Fruit fly (Drosophila melanogaster) whole organism, embryonic: Measurements from ENCODE around the gene CG17768.

ENCODE experiments used
- Abd-B ChIP-seq: fragments of 200-800 bp; sonication (Bioruptor generic); optimal IDR thresholded peaks from 2 replicates; lab custom pipeline; 2018; ENCODE audit warnings: missing biosample characterization, mild to moderate bottlenecking, missing genetic modification characterization, moderate library complexity
- CG10267 ChIP-seq: fragments of 200-800 bp; sonication (Bioruptor generic); optimal IDR thresholded peaks from 2 replicates; lab custom pipeline; 2018; ENCODE audit warnings: missing biosample characterization, mild to moderate bottlenecking, missing genetic modification characterization, moderate library complexity
- CG10274 ChIP-seq: fragments of 200-800 bp; sonication (Bioruptor generic); optimal IDR thresholded peaks from 3 replicates; lab custom pipeline; 2017; ENCODE audit warnings: missing biosample characterization, mild to moderate bottlenecking, missing genetic modification characterization
- CG10321 ChIP-seq: fragments of 200-800 bp; sonication (Bioruptor generic); IDR thresholded peaks from 2 replicates; pipeline ENCODE4 v1.3.6; 2022; ENCODE audit warnings: missing biosample characterization, missing genetic modification characterization
- CG10543 ChIP-seq: fragments of 200-800 bp; sonication (Bioruptor generic); optimal IDR thresholded peaks from 3 replicates; lab custom pipeline; 2017; ENCODE audit warnings: missing biosample characterization, mild to moderate bottlenecking, missing genetic modification characterization, moderate library complexity
- CG11085 ChIP-seq: fragments of 200-800 bp; sonication (Bioruptor generic); IDR thresholded peaks from 2 replicates; pipeline ENCODE4 v1.3.6; 2022; ENCODE audit warnings: missing biosample characterization, missing genetic modification characterization
- CG11093 ChIP-seq: fragments of 200-800 bp; sonication (Bioruptor generic); IDR thresholded peaks from 3 replicates; pipeline ENCODE4 v1.3.6; 2022; ENCODE audit warnings: missing biosample characterization, missing genetic modification characterization
- CG13894 ChIP-seq: fragments of 200-800 bp; sonication (Bioruptor generic); optimal IDR thresholded peaks from 3 replicates; lab custom pipeline; 2018; ENCODE audit warnings: missing biosample characterization, mild to moderate bottlenecking, missing genetic modification characterization, moderate library complexity
- CG14441 ChIP-seq: fragments of 200-800 bp; sonication (Bioruptor generic); IDR thresholded peaks from 2 replicates; pipeline ENCODE4 v1.3.6; 2022; ENCODE audit warnings: missing biosample characterization, missing genetic modification characterization
- CG1792 ChIP-seq: fragments of 200-800 bp; sonication (Bioruptor generic); optimal IDR thresholded peaks from 2 replicates; lab custom pipeline; 2016; ENCODE audit warnings: missing biosample characterization, missing genetic modification characterization
- CG32532 ChIP-seq: fragments of 200-800 bp; sonication (Bioruptor generic); IDR thresholded peaks from 2 replicates; pipeline ENCODE4 v1.3.6; 2022; ENCODE audit warnings: missing biosample characterization, missing genetic modification characterization
- CG34376 ChIP-seq: fragments of 200-800 bp; sonication (Bioruptor generic); optimal IDR thresholded peaks from 2 replicates; lab custom pipeline; 2018; ENCODE audit warnings: missing biosample characterization, mild to moderate bottlenecking, missing genetic modification characterization
- CG4424 ChIP-seq: fragments of 200-800 bp; sonication (Bioruptor generic); optimal IDR thresholded peaks from 3 replicates; lab custom pipeline; 2016; ENCODE audit warnings: missing biosample characterization, missing genetic modification characterization
- CG6654 ChIP-seq: fragments of 200-800 bp; sonication (Bioruptor generic); optimal IDR thresholded peaks from 2 replicates; lab custom pipeline; 2017; ENCODE audit warnings: missing biosample characterization, mild to moderate bottlenecking, missing genetic modification characterization
- CG7786 ChIP-seq: fragments of 200-800 bp; sonication (Bioruptor generic); optimal IDR thresholded peaks from 2 replicates; lab custom pipeline; 2016; ENCODE audit warnings: missing biosample characterization, missing genetic modification characterization
- CG8388 ChIP-seq: fragments of 200-800 bp; sonication (Bioruptor generic); optimal IDR thresholded peaks from 2 replicates; lab custom pipeline; 2019; ENCODE audit warnings: missing biosample characterization, mild to moderate bottlenecking, missing genetic modification characterization, moderate library complexity
- CG8765 ChIP-seq: fragments of 200-800 bp; sonication (Bioruptor generic); IDR thresholded peaks from 2 replicates; pipeline ENCODE4 v1.3.6; 2022; ENCODE audit warnings: missing biosample characterization, missing genetic modification characterization
- CrebB ChIP-seq: fragments of 200-800 bp; sonication (Bioruptor generic); optimal IDR thresholded peaks from 3 replicates; lab custom pipeline; 2018; ENCODE audit warnings: missing biosample characterization, mild to moderate bottlenecking, missing genetic modification characterization
- Dek ChIP-seq: fragments of 200-800 bp; sonication (Bioruptor generic); optimal IDR thresholded peaks from 3 replicates; lab custom pipeline; 2019; ENCODE audit warnings: missing biosample characterization, mild to moderate bottlenecking, missing genetic modification characterization, moderate library complexity
- HHEX ChIP-seq: fragments of 200-800 bp; sonication (Bioruptor generic); optimal IDR thresholded peaks from 3 replicates; lab custom pipeline; 2017; ENCODE audit warnings: missing biosample characterization, mild to moderate bottlenecking, missing genetic modification characterization, missing genetic modification reagents
- Meics ChIP-seq: fragments of 200-800 bp; sonication (Bioruptor generic); optimal IDR thresholded peaks from 2 replicates; lab custom pipeline; 2017; ENCODE audit warnings: missing biosample characterization, mild to moderate bottlenecking, missing genetic modification characterization
- NC2α ChIP-seq: fragments of 200-800 bp; sonication (Bioruptor generic); optimal IDR thresholded peaks from 2 replicates; lab custom pipeline; 2016; ENCODE audit warnings: missing biosample characterization, missing genetic modification characterization
- NK7.1 ChIP-seq: fragments of 200-800 bp; sonication (Bioruptor generic); optimal IDR thresholded peaks from 3 replicates; lab custom pipeline; 2016; ENCODE audit warnings: missing biosample characterization, missing genetic modification characterization
- Taf1 ChIP-seq: fragments of 200-800 bp; sonication (Bioruptor generic); IDR thresholded peaks from 2 replicates; pipeline ENCODE4 v1.3.6; 2022; ENCODE audit warnings: missing biosample characterization, missing genetic modification characterization
- crol ChIP-seq: fragments of 200-800 bp; sonication (Bioruptor generic); IDR thresholded peaks from 2 replicates; pipeline ENCODE4 v1.3.6; 2022; ENCODE audit warnings: missing biosample characterization, missing genetic modification characterization
- da ChIP-seq: fragments of 200-800 bp; sonication (Bioruptor generic); optimal IDR thresholded peaks from 2 replicates; lab custom pipeline; 2016; ENCODE audit warnings: missing biosample characterization, missing genetic modification characterization
- disco-r ChIP-seq: fragments of 200-800 bp; sonication (Bioruptor generic); optimal IDR thresholded peaks from 2 replicates; lab custom pipeline; 2016; ENCODE audit warnings: missing biosample characterization, missing genetic modification characterization
- fu2 ChIP-seq: fragments of 200-800 bp; sonication (Bioruptor generic); optimal IDR thresholded peaks from 2 replicates; lab custom pipeline; 2016; ENCODE audit warnings: missing biosample characterization, missing genetic modification characterization
- gcm2 ChIP-seq: fragments of 200-800 bp; sonication (Bioruptor generic); optimal IDR thresholded peaks from 2 replicates; lab custom pipeline; 2016; ENCODE audit warnings: missing biosample characterization, missing genetic modification characterization
- gro ChIP-seq: fragments of 200-800 bp; sonication (Bioruptor generic); optimal IDR thresholded peaks from 2 replicates; lab custom pipeline; 2016; ENCODE audit warnings: missing biosample characterization, missing genetic modification characterization
- lab ChIP-seq: fragments of 200-800 bp; sonication (Bioruptor generic); optimal IDR thresholded peaks from 3 replicates; lab custom pipeline; 2017; ENCODE audit warnings: missing biosample characterization, missing genetic modification characterization, mild to moderate bottlenecking, moderate library complexity, missing genetic modification reagents
- mam ChIP-seq: fragments of 200-800 bp; sonication (Bioruptor generic); optimal IDR thresholded peaks from 3 replicates; lab custom pipeline; 2016; ENCODE audit warnings: missing biosample characterization, missing genetic modification characterization
- mld ChIP-seq: fragments of 200-800 bp; sonication (Bioruptor generic); IDR thresholded peaks from 3 replicates; pipeline ENCODE4 v1.3.6; 2022; ENCODE audit warnings: missing biosample characterization, missing genetic modification characterization; ENCODE audit not compliant: partially characterized antibody
- nau ChIP-seq: fragments of 200-800 bp; sonication (Bioruptor generic); optimal IDR thresholded peaks from 3 replicates; lab custom pipeline; 2017; ENCODE audit warnings: missing biosample characterization, mild to moderate bottlenecking, missing genetic modification characterization, missing genetic modification reagents
- otp ChIP-seq: fragments of 200-800 bp; sonication (Bioruptor generic); IDR thresholded peaks from 3 replicates; pipeline ENCODE4, ENCODE4 v1.3.6; 2022; ENCODE audit warnings: missing biosample characterization, missing genetic modification characterization
- pan ChIP-seq, 4 experiments: fragments of >200 bp in 3 of 4; fragments of 200-800 bp in 1 of 4; sonication (Bioruptor generic) in 1 of 4; optimal IDR thresholded peaks in 3 of 4; IDR thresholded peaks in 1 of 4; 2 replicates each; pipeline versions ENCODE4 v1.3.6 to Lab custom; 2017 to 2022; ENCODE audit warnings: missing biosample characterization in 2 of 4, missing genetic modification characterization in 2 of 4, mixed read lengths in 1 of 4
- salm ChIP-seq: fragments of 200-800 bp; sonication (Bioruptor generic); optimal IDR thresholded peaks from 2 replicates; lab custom pipeline; 2018; ENCODE audit warnings: missing biosample characterization, mild to moderate bottlenecking, missing genetic modification characterization
- sens-2 ChIP-seq: fragments of 200-800 bp; sonication (Bioruptor generic); IDR thresholded peaks from 2 replicates; pipeline ENCODE4 v1.3.6; 2022; ENCODE audit warnings: missing biosample characterization, missing genetic modification characterization
- slbo ChIP-seq: fragments of 200-800 bp; sonication (Bioruptor generic); IDR thresholded peaks from 2 replicates; pipeline ENCODE4 v1.3.6; 2022; ENCODE audit warnings: missing biosample characterization, missing genetic modification characterization
- slp2 ChIP-seq: fragments of 200-800 bp; sonication (Bioruptor generic); optimal IDR thresholded peaks from 2 replicates; lab custom pipeline; 2016; ENCODE audit warnings: missing biosample characterization, missing genetic modification characterization
- tx ChIP-seq: fragments of 200-800 bp; sonication (Bioruptor generic); optimal IDR thresholded peaks from 2 replicates; lab custom pipeline; 2016; ENCODE audit warnings: missing biosample characterization, missing genetic modification characterization
- usp ChIP-seq: fragments of >200 bp; optimal IDR thresholded peaks from 2 replicates; lab custom pipeline; 2017; ENCODE audit warnings: missing biosample characterization, missing genetic modification characterization

Gene CG17768

DNA sequence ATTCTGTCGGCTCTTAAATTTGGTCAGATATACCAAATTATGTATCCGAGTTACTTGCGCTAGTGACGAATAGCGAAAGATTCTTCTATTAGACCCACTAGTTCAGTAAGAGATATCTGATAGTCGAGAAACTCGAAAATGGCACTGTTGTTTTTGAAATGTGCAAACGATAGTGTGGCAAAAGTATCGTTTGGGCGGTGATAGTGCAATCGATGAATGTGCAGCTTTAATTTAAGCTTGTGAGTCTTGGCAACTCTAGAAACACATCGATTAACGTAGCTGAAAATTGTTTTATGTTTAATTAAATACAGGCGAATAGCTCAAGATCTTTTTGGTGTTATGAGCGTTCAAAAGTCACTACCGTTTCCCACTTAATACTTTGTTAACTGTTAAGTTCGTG, 32.3 kb upstream of the CG17768 start, which contains the start of gene STUB1 (continued):
- TF ChIP-seq da (GFP tag; lab: Kevin White, UChicago) (no peak), CG14441 (no peak), CG8388 (GFP tag; lab: Kevin White, UChicago) (no peak), salm (tag; lab: Kevin White, UChicago) (no peak), pan (optimal IDR thresholded peaks at IDR 0.05; lab: Kevin White, UChicago) (no peak), pan (GFP tag; optimal IDR thresholded peaks at IDR 0.05 in 1 of 2, IDR thresholded peaks at IDR 0.05 in 1 of 2) (no peak), crol (GFP tag; lab: Robert Waterston, UW) (no peak), CG10321 (GFP tag; lab: Robert Waterston, UW) (no peak), disco-r (GFP tag; lab: Kevin White, UChicago) (no peak), sens-2 (GFP tag; lab: Robert Waterston, UW) (no peak), CG10267 (tag; lab: Kevin White, UChicago) (no peak), CG13894 (no peak), CG11093 (GFP tag; lab: Robert Waterston, UW) (no peak), CG7786 (GFP tag; lab: Kevin White, UChicago) (no peak), gcm2 (GFP tag; lab: Kevin White, UChicago) (no peak), HHEX (GFP tag; lab: Kevin White, UChicago) (no peak), mld (GFP tag; lab: Robert Waterston, UW) (peak; percentile 98), CG8765 (GFP tag; lab: Robert Waterston, UW) (no peak), Dek (tag; lab: Kevin White, UChicago) (no peak), CG34376 (GFP tag; lab: Kevin White, UChicago) (peak; percentile 7), CG6654 (no peak), NC2α (GFP tag; lab: Kevin White, UChicago) (no peak), CG10543 (GFP tag; lab: Kevin White, UChicago) (no peak), otp (GFP tag; lab: Robert Waterston, UW) (no peak), tx (no peak), Abd-B (GFP tag; lab: Kevin White, UChicago) (no peak), NK7.1 (GFP tag; lab: Kevin White, UChicago) (no peak), CG1792 (GFP tag; lab: Kevin White, UChicago) (no peak), slbo (GFP tag; lab: Robert Waterston, UW) (no peak; the same call in 1 of the 2 replicates), CG32532 (GFP tag; lab: Robert Waterston, UW) (no peak), slp2 (GFP tag; lab: Kevin White, UChicago) (no peak), CG11085 (no peak), usp (GFP tag; lab: Kevin White, UChicago) (no peak), fu2 (GFP tag; lab: Kevin White, UChicago) (peak; percentile 27), lab (GFP tag; lab: Kevin White, UChicago) (no peak), CG10274 (no peak), CrebB (no peak), Taf1 (GFP tag; lab: Robert Waterston, UW) (no peak), mam (GFP tag; lab: Kevin White, UChicago) (peak; percentile 43), Meics (GFP tag; lab: Kevin White, UChicago) (no peak), gro (GFP tag; lab: Kevin White, UChicago) (peak; percentile 30), nau (no peak), CG4424 (GFP tag; lab: Kevin White, UChicago) (no peak)
